Worm (Caenorhabditis elegans): ENCODE data around the gene C01C4.2.

Gene C01C4.2

DNA sequence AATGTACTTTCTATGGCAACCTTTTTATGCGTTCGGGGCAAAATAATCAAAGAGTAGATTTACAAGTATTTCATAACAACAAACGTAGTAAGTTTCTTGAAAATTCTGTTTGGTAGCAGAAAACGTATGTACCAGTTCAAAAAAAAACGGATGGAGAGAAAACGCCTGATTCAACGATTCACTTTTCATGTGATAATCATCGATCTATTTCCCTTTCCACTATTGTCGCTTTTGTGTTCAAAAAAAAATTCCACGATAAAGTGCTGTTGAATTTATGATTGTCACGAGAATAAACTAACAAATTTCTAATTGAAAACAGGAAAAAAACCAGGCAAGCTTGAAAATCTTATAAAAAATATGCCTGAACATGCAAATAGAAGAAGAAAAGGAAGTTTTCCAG is 19.1 kb upstream of the C01C4.2 start:
- no peak for TF ChIP-seq lsy-2 (tag; optimal IDR thresholded peaks at IDR 0.05)
- TF ChIP-seq hlh-11 (tag; optimal IDR thresholded peaks at IDR 0.05) = peak; percentile 24
- TF ChIP-seq dmd-6 (GFP tag; IDR thresholded peaks at IDR 0.05) = peak; percentile 15; the same call in 1 of the 2 replicates
- peak; percentile 56 for TF ChIP-seq hlh-30 (tag; optimal IDR thresholded peaks at IDR 0.05; ENCODE audit: insufficient read depth)
- peak; percentile 6 for TF ChIP-seq dve-1 (tag; optimal IDR thresholded peaks at IDR 0.05; ENCODE audit: insufficient read depth)
- no peak for TF ChIP-seq daf-19 (GFP tag; conservative IDR thresholded peaks at IDR 0.05)
- TF ChIP-seq nhr-28 (tag; optimal IDR thresholded peaks at IDR 0.05) = peak; percentile 11

DNA sequence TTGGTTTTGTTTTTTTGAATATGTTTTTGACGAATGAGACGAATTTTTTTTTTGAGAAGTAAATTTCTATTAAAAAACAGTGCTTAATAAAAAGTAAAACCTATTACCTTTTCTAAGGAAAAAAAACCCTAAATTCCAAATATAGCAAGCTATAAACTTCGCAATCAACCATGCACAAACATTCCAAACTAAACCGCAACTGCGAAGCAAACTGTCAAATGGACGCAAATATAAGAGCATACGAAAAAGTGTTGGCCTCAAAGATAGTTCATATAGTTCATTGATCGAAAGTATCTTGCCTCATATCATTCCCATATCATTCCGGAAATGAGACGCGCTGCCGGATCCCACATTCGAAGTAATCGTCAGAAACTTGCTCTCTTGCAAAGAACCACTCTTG is 18.3 kb upstream of the C01C4.2 start, which contains the start of gene C01C4.3:
Gene C01C4.3 (plus strand): TSS at position 301 of the 400 bp plus-strand sequence.
- no peak for TF ChIP-seq attf-4 (tag; optimal IDR thresholded peaks at IDR 0.05)
- no peak for TF ChIP-seq zag-1 (tag; optimal IDR thresholded peaks at IDR 0.05)
- TF ChIP-seq duxl-1 (tag; optimal IDR thresholded peaks at IDR 0.05; ENCODE audit: poor library complexity) = no peak
- TF ChIP-seq nhr-102 (tag; optimal IDR thresholded peaks at IDR 0.05) = no peak
- TF ChIP-seq daf-12 (tag; optimal IDR thresholded peaks at IDR 0.05) = no peak
- peak; percentile 18 for TF ChIP-seq aha-1 (tag)

DNA sequence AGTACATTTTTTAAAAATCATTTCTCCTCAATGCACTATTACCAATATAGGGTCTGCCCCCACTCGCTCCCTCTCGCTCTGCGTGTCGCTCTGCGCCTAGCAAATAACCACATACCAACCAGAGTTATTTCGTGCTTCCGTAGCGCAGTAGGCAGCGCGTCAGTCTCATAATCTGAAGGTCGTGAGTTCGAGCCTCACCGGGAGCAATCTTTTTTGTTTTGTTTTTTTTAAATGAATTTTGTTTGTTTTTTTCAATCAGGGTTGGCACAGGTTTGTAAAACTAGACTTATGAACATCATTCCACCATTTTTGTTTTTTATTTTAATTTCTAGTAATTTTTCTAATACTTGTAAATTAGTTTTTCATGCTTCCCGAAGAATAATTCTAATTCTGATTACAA is 17.3 kb upstream of the C01C4.2 start:
- TF ChIP-seq lin-29 (GFP tag; IDR thresholded peaks at IDR 0.05) = peak; percentile 27; the same call in 1 of the 2 replicates
- peak; percentile 42 for TF ChIP-seq set-16 (GFP tag; IDR thresholded peaks at IDR 0.05)
- TF ChIP-seq skn-1 (tag; optimal IDR thresholded peaks at IDR 0.05) = no peak
- TF ChIP-seq ces-1 (GFP tag; optimal IDR thresholded peaks at IDR 0.05) = peak; percentile 10
- TF ChIP-seq unc-130 (GFP tag; optimal IDR thresholded peaks at IDR 0.05) = peak; percentile 71
- TF ChIP-seq nhr-102 (tag; optimal IDR thresholded peaks at IDR 0.05) = no peak
- TF ChIP-seq duxl-1 (tag; optimal IDR thresholded peaks at IDR 0.05; ENCODE audit: poor library complexity) = peak; percentile 81
- peak; percentile 0 for TF ChIP-seq nhr-28 (tag; optimal IDR thresholded peaks at IDR 0.05)
- peak; percentile 41 for TF ChIP-seq mxl-3 (GFP tag; optimal IDR thresholded peaks at IDR 0.05)
- TF ChIP-seq nhr-42 (GFP tag; IDR thresholded peaks at IDR 0.05) = peak; percentile 78; the same call in 1 of the 2 replicates
- TF ChIP-seq snpc-4 (tag; optimal IDR thresholded peaks at IDR 0.05) = no peak
- peak; percentile 84 for TF ChIP-seq ceh-20 (GFP tag; IDR thresholded peaks at IDR 0.05)
- TF ChIP-seq dmd-9 (GFP tag; IDR thresholded peaks at IDR 0.05) = peak; percentile 84
- peak in 1 of 2 experiments; percentile 20 for TF ChIP-seq mdl-1 (tag; optimal IDR thresholded peaks at IDR 0.05)
- TF ChIP-seq nhr-111 (GFP tag; optimal IDR thresholded peaks at IDR 0.05) = peak; percentile 73
- TF ChIP-seq madf-5 (GFP tag; IDR thresholded peaks at IDR 0.05) = peak in 1 of 2 experiments; percentile 56; a peak in 1 of 4 replicates
- no peak for TF ChIP-seq aly-2 (tag; optimal IDR thresholded peaks at IDR 0.05)
- TF ChIP-seq daf-16 (GFP tag; optimal IDR thresholded peaks at IDR 0.05) = peak; percentile 45 to 87
- TF ChIP-seq daf-16 (tag; optimal IDR thresholded peaks at IDR 0.05) = peak; percentile 58
- TF ChIP-seq F49E8.2 (tag; optimal IDR thresholded peaks at IDR 0.05; ENCODE audit: borderline replicate concordance) = peak; percentile 60
- TF ChIP-seq egl-43 (GFP tag; IDR thresholded peaks at IDR 0.05) = peak; percentile 98
- TF ChIP-seq egl-27 (tag; optimal IDR thresholded peaks at IDR 0.05) = no peak
- TF ChIP-seq ceh-82 (tag; optimal IDR thresholded peaks at IDR 0.05) = no peak
- peak; percentile 62 for TF ChIP-seq hlh-11 (tag; optimal IDR thresholded peaks at IDR 0.05)
- peak; percentile 73 for TF ChIP-seq rbr-2 (tag; optimal IDR thresholded peaks at IDR 0.05)
- TF ChIP-seq F10B5.3 (tag; optimal IDR thresholded peaks at IDR 0.05) = peak; percentile 46
- TF ChIP-seq T26A8.4 (GFP tag; IDR thresholded peaks at IDR 0.05) = peak; percentile 81
- TF ChIP-seq dmd-8 (GFP tag; IDR thresholded peaks at IDR 0.05) = peak; percentile 89
- TF ChIP-seq snpc-1.2 (GFP tag; IDR thresholded peaks at IDR 0.05) = peak; percentile 94
- TF ChIP-seq vab-7 (GFP tag; IDR thresholded peaks at IDR 0.05) = peak; percentile 97
- TF ChIP-seq ama-1 (optimal IDR thresholded peaks at IDR 0.05) = no peak
- peak in 1 of 2 experiments; percentile 62 for TF ChIP-seq hif-1 (tag; optimal IDR thresholded peaks at IDR 0.05)
- TF ChIP-seq Y105C5A.15 (GFP tag; IDR thresholded peaks at IDR 0.05) = peak; percentile 84
- peak; percentile 88 for TF ChIP-seq arid-1 (GFP tag; conservative IDR thresholded peaks at IDR 0.05)
- TF ChIP-seq ZK337.2 (GFP tag; IDR thresholded peaks at IDR 0.05) = peak; percentile 62; the same call in 1 of the 2 replicates
- TF ChIP-seq spr-3 (GFP tag; optimal IDR thresholded peaks at IDR 0.05) = peak; percentile 51
- peak; percentile 3 for TF ChIP-seq fkh-10 (GFP tag; optimal IDR thresholded peaks at IDR 0.05)
- no peak for TF ChIP-seq nhr-77 (tag; optimal IDR thresholded peaks at IDR 0.05)
- TF ChIP-seq tag-97 (GFP tag; IDR thresholded peaks at IDR 0.05) = no peak
